Worm (Caenorhabditis elegans) whole organism, L1 larva: ENCODE results near the gene T16G1.3.
A peak's percentile ranks its signal among the peaks of the same experiment; 100 is the strongest.

Source experiments
- C16A3.4 ChIP-seq: fragments of 150-350 bp; optimal IDR thresholded peaks from 2 replicates; lab custom pipeline; 2014; ENCODE audit warnings: missing biosample characterization, missing genetic modification characterization
- C34B4.2 ChIP-seq: sonication (generic microtip); optimal IDR thresholded peaks from 2 replicates; lab custom pipeline; 2017; ENCODE audit warnings: mild to moderate bottlenecking, missing genetic modification characterization, missing compliant biosample characterization
- F16B12.6 ChIP-seq: fragments of 150-350 bp; optimal IDR thresholded peaks from 2 replicates; lab custom pipeline; 2014; ENCODE audit warnings: missing biosample characterization, missing genetic modification characterization
- alr-1 ChIP-seq: fragments of 200-800 bp; sonication (Bioruptor generic); optimal IDR thresholded peaks from 2 replicates; lab custom pipeline; 2018; ENCODE audit warnings: borderline replicate concordance, mild to moderate bottlenecking, missing genetic modification characterization, missing compliant biosample characterization
- aly-2 ChIP-seq: fragments of 150-350 bp; optimal IDR thresholded peaks from 2 replicates; lab custom pipeline; 2014; ENCODE audit warnings: missing biosample characterization, missing genetic modification characterization
- ceh-8 ChIP-seq: fragments of 200-800 bp; sonication (Bioruptor generic); optimal IDR thresholded peaks from 2 replicates; lab custom pipeline; 2018; ENCODE audit warnings: mild to moderate bottlenecking, missing genetic modification characterization, moderate library complexity, missing compliant biosample characterization
- ceh-82 ChIP-seq, 3 experiments: fragments of 150-350 bp in 1 of 3; sonication (generic microtip) in 2 of 3; optimal IDR thresholded peaks; 2 replicates each; lab custom pipeline; 2014 to 2017; ENCODE audit warnings: missing biosample characterization in 3 of 3, missing genetic modification characterization in 3 of 3
- dpl-1 ChIP-seq, 3 experiments: fragments of 150-350 bp in 2 of 3; sonication (generic microtip) in 1 of 3; optimal IDR thresholded peaks; 2 replicates each; lab custom pipeline; 2014 to 2017; ENCODE audit warnings: missing biosample characterization in 3 of 3, missing genetic modification characterization in 3 of 3, missing genetic modification reagents in 3 of 3
- efl-1 ChIP-seq, 4 experiments: fragments of 150-350 bp; optimal IDR thresholded peaks in 3 of 4; peaks in 1 of 4; 1 replicate in 1 of 4; 2 replicates in 3 of 4; lab custom pipeline; 2014; ENCODE audit warnings: missing biosample characterization in 2 of 4, missing genetic modification characterization in 2 of 4, missing genetic modification reagents in 2 of 4
- efl-3 ChIP-seq: fragments of 200-800 bp; sonication (Bioruptor generic); optimal IDR thresholded peaks from 2 replicates; lab custom pipeline; 2018; ENCODE audit warnings: mild to moderate bottlenecking, missing genetic modification characterization, missing compliant biosample characterization
- elt-2 ChIP-seq: sonication (generic microtip); optimal IDR thresholded peaks from 2 replicates; lab custom pipeline; 2016; ENCODE audit warnings: missing genetic modification characterization, mild to moderate bottlenecking, inconsistent platforms, missing compliant biosample characterization, missing genetic modification reagents
- elt-3 ChIP-seq, 6 experiments: fragments of 150-350 bp in 1 of 6; sonication (generic microtip); optimal IDR thresholded peaks; 2 replicates each; lab custom pipeline; 2017 to 2018; ENCODE audit warnings: missing biosample characterization in 6 of 6, missing genetic modification characterization in 6 of 6, inconsistent platforms in 1 of 6
- grh-1 ChIP-seq: fragments of 200-800 bp; sonication (Bioruptor generic); IDR thresholded peaks from 2 replicates; pipeline ENCODE4 v1.3.6; 2022; ENCODE audit warnings: missing genetic modification reagents, missing genetic modification characterization, missing compliant biosample characterization
- hlh-17 ChIP-seq: fragments of 200-800 bp; sonication (Bioruptor generic); optimal IDR thresholded peaks from 2 replicates; lab custom pipeline; 2018; ENCODE audit warnings: missing genetic modification characterization, mild to moderate bottlenecking, missing compliant biosample characterization, moderate library complexity, borderline replicate concordance
- hlh-4 ChIP-seq: sonication (generic microtip); optimal IDR thresholded peaks from 2 replicates; lab custom pipeline; 2016; ENCODE audit warnings: mild to moderate bottlenecking, missing genetic modification characterization, missing compliant biosample characterization
- irx-1 ChIP-seq: sonication (generic microtip); optimal IDR thresholded peaks from 2 replicates; lab custom pipeline; 2016; ENCODE audit warnings: missing genetic modification characterization, missing compliant biosample characterization
- jun-1 ChIP-seq: fragments of 150-350 bp; optimal IDR thresholded peaks from 2 replicates; lab custom pipeline; 2014; ENCODE audit warnings: missing biosample characterization, missing genetic modification reagents, missing genetic modification characterization
- lin-13 ChIP-seq: fragments of 150-350 bp; optimal IDR thresholded peaks from 2 replicates; lab custom pipeline; 2014; ENCODE audit warnings: missing biosample characterization, missing genetic modification reagents, missing genetic modification characterization
- lin-14 ChIP-seq: fragments of 200-800 bp; sonication (Bioruptor generic); optimal IDR thresholded peaks from 2 replicates; lab custom pipeline; 2018; ENCODE audit warnings: mild to moderate bottlenecking, missing genetic modification characterization, moderate library complexity, missing compliant biosample characterization
- lir-3 ChIP-seq: sonication (generic microtip); optimal IDR thresholded peaks from 2 replicates; lab custom pipeline; 2016; ENCODE audit warnings: mild to moderate bottlenecking, missing genetic modification characterization, moderate library complexity, missing compliant biosample characterization; ENCODE audit not compliant: poor library complexity
- lsy-2 ChIP-seq, 2 experiments: fragments of 150-350 bp; optimal IDR thresholded peaks; 2 replicates each; lab custom pipeline; 2014; ENCODE audit warnings: missing biosample characterization in 2 of 2, missing genetic modification characterization in 2 of 2
- mab-9 ChIP-seq: fragments of 200-800 bp; sonication (Bioruptor generic); IDR thresholded peaks from 2 replicates; pipeline ENCODE4 v1.3.6; 2022; ENCODE audit warnings: missing genetic modification reagents, missing genetic modification characterization, missing compliant biosample characterization
- mdl-1 ChIP-seq, 2 experiments: fragments of 150-350 bp; optimal IDR thresholded peaks; 2 replicates each; lab custom pipeline; 2014 to 2017; ENCODE audit warnings: missing biosample characterization in 2 of 2, missing genetic modification characterization in 2 of 2, inconsistent platforms in 1 of 2
- mep-1 ChIP-seq: fragments of 150-350 bp; optimal IDR thresholded peaks from 2 replicates; lab custom pipeline; 2014; ENCODE audit warnings: missing biosample characterization, missing genetic modification characterization
- nhr-11 ChIP-seq: fragments of 150-350 bp; optimal IDR thresholded peaks from 2 replicates; lab custom pipeline; 2014; ENCODE audit warnings: missing biosample characterization, missing genetic modification characterization
- nhr-20 ChIP-seq: sonication (generic microtip); optimal IDR thresholded peaks from 2 replicates; lab custom pipeline; 2016; ENCODE audit warnings: mild to moderate bottlenecking, missing genetic modification characterization, missing compliant biosample characterization
- nhr-237 ChIP-seq: fragments of 150-350 bp; optimal IDR thresholded peaks from 2 replicates; lab custom pipeline; 2014; ENCODE audit warnings: missing biosample characterization, missing genetic modification characterization
- nhr-76 ChIP-seq: sonication (generic microtip); optimal IDR thresholded peaks from 2 replicates; lab custom pipeline; 2017; ENCODE audit warnings: missing biosample characterization, missing genetic modification characterization
- nhr-84 ChIP-seq: sonication (generic microtip); optimal IDR thresholded peaks from 2 replicates; lab custom pipeline; 2017; ENCODE audit warnings: missing biosample characterization, missing genetic modification characterization
- nhr-85 ChIP-seq: sonication (generic microtip); peaks from one replicate; lab custom pipeline; 2016; ENCODE audit warnings: missing genetic modification characterization, inconsistent platforms, missing compliant biosample characterization
- nhr-90 ChIP-seq: sonication (generic microtip); optimal IDR thresholded peaks from 2 replicates; lab custom pipeline; 2016; ENCODE audit warnings: mild to moderate bottlenecking, missing genetic modification characterization, missing compliant biosample characterization; ENCODE audit not compliant: poor library complexity
- pax-3 ChIP-seq: fragments of 200-800 bp; sonication (Bioruptor generic); optimal IDR thresholded peaks from 2 replicates; lab custom pipeline; 2018; ENCODE audit warnings: mild to moderate bottlenecking, missing genetic modification characterization, moderate library complexity, missing compliant biosample characterization
- snpc-4 ChIP-seq: fragments of 150-350 bp; optimal IDR thresholded peaks from 2 replicates; lab custom pipeline; 2014; ENCODE audit warnings: missing biosample characterization, missing genetic modification characterization
- sox-4 ChIP-seq: sonication (generic microtip); optimal IDR thresholded peaks from 2 replicates; lab custom pipeline; 2016; ENCODE audit warnings: missing genetic modification characterization, missing compliant biosample characterization
- sup-37 ChIP-seq: fragments of 200-800 bp; sonication (Bioruptor generic); optimal IDR thresholded peaks from 2 replicates; lab custom pipeline; 2018; ENCODE audit warnings: mild to moderate bottlenecking, missing genetic modification characterization, missing compliant biosample characterization
- unc-30 ChIP-seq: sonication (generic microtip); optimal IDR thresholded peaks from 2 replicates; lab custom pipeline; 2017; ENCODE audit warnings: missing biosample characterization, missing genetic modification characterization
- unc-98 ChIP-seq: fragments of 200-800 bp; sonication (Bioruptor generic); IDR thresholded peaks from 2 replicates; pipeline ENCODE4 v1.3.6; 2022; ENCODE audit warnings: missing genetic modification characterization, missing compliant biosample characterization
- zag-1 ChIP-seq: fragments of 150-350 bp; optimal IDR thresholded peaks from 2 replicates; lab custom pipeline; 2014; ENCODE audit warnings: missing biosample characterization, missing genetic modification characterization

The T16G1.3 gene

ce11 chrV:12950812-12951528, 6.8 kb upstream of the T16G1.3 start, which contains the start of the genes T16G1.9 and T16G1.18 (continued):
- peak; percentile 43 for TF ChIP-seq mep-1 (tag; lab: Kevin White, UChicago)
- TF ChIP-seq elt-3 (tag; optimal IDR thresholded peaks at IDR 0.05; lab: Kevin White, UChicago), result peak in 1 of 6 experiments; percentile 6
- TF ChIP-seq lsy-2 (tag; optimal IDR thresholded peaks at IDR 0.05; lab: Kevin White, UChicago), result peak; percentile 41 to 67
- TF ChIP-seq nhr-76 (tag; lab: Kevin White, UChicago), result no peak
- peak; percentile 22 for TF ChIP-seq lin-13 (GFP tag; lab: Kevin White, UChicago)
- TF ChIP-seq, all 84 proteins: peak for 22

DNA sequence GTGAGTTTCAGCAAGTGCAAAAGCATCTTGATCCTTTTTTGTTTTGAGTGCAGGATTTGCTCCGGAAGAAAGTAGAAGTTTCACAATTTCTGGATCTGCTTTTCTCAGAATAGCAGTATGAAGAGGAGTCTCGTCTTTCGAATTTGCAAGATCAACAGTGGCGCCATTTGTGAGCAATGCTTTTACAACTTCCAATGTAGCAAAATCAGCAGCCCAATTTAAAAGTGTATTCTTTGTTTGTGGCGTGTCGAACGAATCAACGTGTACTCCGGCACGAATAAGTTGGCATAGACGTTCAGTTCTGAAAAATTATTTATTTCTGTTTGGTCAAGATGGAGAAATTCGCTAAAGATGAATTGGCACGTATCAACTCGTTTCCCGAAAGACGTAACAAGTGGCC, 5.5 kb upstream of the T16G1.3 start, which contains the start of gene T16G1.13:
T16G1.13 (plus strand) TSS at position 301 of the 400 bp plus-strand sequence.
- TF ChIP-seq F16B12.6 (tag; lab: Kevin White, UChicago) (no peak), sup-37 (GFP tag; lab: Kevin White, UChicago) (no peak), zag-1 (tag; lab: Kevin White, UChicago) (no peak), efl-1 (optimal IDR thresholded peaks at IDR 0.05; lab: Kevin White, UChicago) (no peak), efl-1 (GFP tag; optimal IDR thresholded peaks at IDR 0.05 in 1 of 2; lab: Kevin White, UChicago) (no peak), hlh-4 (tag; lab: Kevin White, UChicago) (no peak), elt-2 (tag; lab: Kevin White, UChicago) (no peak), lin-13 (GFP tag; lab: Kevin White, UChicago) (no peak), dpl-1 (GFP tag; optimal IDR thresholded peaks at IDR 0.05; lab: Kevin White, UChicago) (no peak), grh-1 (GFP tag; lab: Robert Waterston, UW) (no peak), nhr-90 (tag; lab: Kevin White, UChicago) (no peak)

- no peak for TF ChIP-seq hlh-4 (tag; lab: Kevin White, UChicago)
- TF ChIP-seq nhr-85 (tag; lab: Kevin White, UChicago), result peak; percentile 62
Measured at ce11 chrV:12944775-12945174, 646 bp upstream of the T16G1.3 start, which contains the start of gene grl-2. Gene grl-2 (plus strand): TSS chrV:12945075.

ce11 chrV:12943399-12943798, 730 bp downstream of the T16G1.3 start:
- no peak for TF ChIP-seq zag-1 (tag; lab: Kevin White, UChicago)
- no peak for TF ChIP-seq efl-3

DNA sequence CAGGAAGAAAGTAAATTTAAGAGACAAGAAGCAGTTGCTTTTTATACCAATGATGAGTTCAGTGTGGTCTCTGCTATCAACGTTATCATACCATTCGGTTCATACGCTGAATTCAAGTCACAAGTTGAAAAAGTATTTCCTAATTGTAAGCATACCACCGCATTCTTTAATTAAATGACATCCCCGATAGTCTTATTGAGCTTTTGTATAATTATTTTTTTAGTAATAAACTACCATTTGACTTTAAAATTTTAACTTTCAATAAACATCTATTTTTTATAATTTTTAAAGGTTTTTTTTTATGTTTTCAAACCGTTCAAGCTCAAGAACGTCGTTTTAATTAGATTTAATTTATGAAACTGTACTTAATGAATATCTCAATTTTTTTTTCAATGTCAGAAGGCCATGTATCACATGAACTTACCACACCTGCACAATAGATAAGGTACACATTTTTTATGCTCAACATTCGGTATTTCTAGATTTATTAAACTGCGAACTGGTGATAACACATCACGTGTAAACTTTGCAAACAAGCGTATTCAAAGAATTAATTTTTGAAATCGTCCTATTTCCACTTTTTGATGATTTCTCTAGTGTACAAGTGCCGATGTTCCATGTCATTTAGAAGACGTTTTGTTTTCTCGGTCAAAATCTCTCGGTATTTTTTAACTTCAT, 2.2 kb downstream of the T16G1.3 start, which contains the start of gene T16G1.4:
T16G1.4 (minus strand) TSS at position 51 of the 678 bp plus-strand sequence.
- TF ChIP-seq nhr-85 (tag; lab: Kevin White, UChicago) (no peak), alr-1 (tag; lab: Kevin White, UChicago) (no peak), zag-1 (tag; lab: Kevin White, UChicago) (no peak), F16B12.6 (tag; lab: Kevin White, UChicago) (no peak), nhr-20 (peak; percentile 8), irx-1 (no peak), unc-30 (tag; lab: Kevin White, UChicago) (no peak), efl-1 (optimal IDR thresholded peaks at IDR 0.05; lab: Kevin White, UChicago) (no peak), efl-1 (GFP tag; optimal IDR thresholded peaks at IDR 0.05 in 1 of 2; lab: Kevin White, UChicago) (peak in 1 of 2 experiments; percentile 46), hlh-17 (GFP tag; lab: Kevin White, UChicago) (no peak), lin-14 (GFP tag; lab: Kevin White, UChicago) (no peak), sox-4 (tag; lab: Kevin White, UChicago) (no peak), grh-1 (GFP tag; lab: Robert Waterston, UW) (no peak), sup-37 (GFP tag; lab: Kevin White, UChicago) (no peak), nhr-11 (tag; lab: Kevin White, UChicago) (no peak), snpc-4 (tag; lab: Kevin White, UChicago) (no peak), lir-3 (tag; lab: Kevin White, UChicago) (no peak), mab-9 (GFP tag; lab: Robert Waterston, UW) (no peak), ceh-8 (GFP tag; lab: Kevin White, UChicago) (no peak), mdl-1 (tag; optimal IDR thresholded peaks at IDR 0.05; lab: Kevin White, UChicago) (no peak), ceh-82 (tag; optimal IDR thresholded peaks at IDR 0.05; lab: Kevin White, UChicago) (no peak), jun-1 (tag; lab: Kevin White, UChicago) (no peak), nhr-84 (tag; lab: Kevin White, UChicago) (no peak), C34B4.2 (tag; lab: Kevin White, UChicago) (no peak), pax-3 (tag; lab: Kevin White, UChicago) (no peak), unc-98 (no peak), nhr-237 (no peak), C16A3.4 (tag; lab: Kevin White, UChicago) (no peak), aly-2 (tag; lab: Kevin White, UChicago) (no peak), elt-2 (tag; lab: Kevin White, UChicago) (peak; percentile 88)
